Worm (Caenorhabditis elegans) whole organism, mixed stage, embryonic: ENCODE measurements around the gene C18E9.7.

Experiments
- lin-13 ChIP-seq: fragments of 150-350 bp; optimal IDR thresholded peaks from 2 replicates; lab custom pipeline; 2014; ENCODE audit warnings: missing biosample characterization, missing genetic modification characterization
- ztf-11 ChIP-seq: fragments of 150-350 bp; optimal IDR thresholded peaks from 2 replicates; lab custom pipeline; 2014; ENCODE audit warnings: missing biosample characterization, missing genetic modification characterization

- TF ChIP-seq lin-13 (tag; lab: Kevin White, UChicago) (peak; percentile 69), ztf-11 (tag; lab: Kevin White, UChicago) (no peak)
Measured at ce11 chrII:8969251-8970183, 13.1 kb downstream of the C18E9.7 start, which contains the start of the genes szy-20 and C18E9.5.
